Fruit fly (Drosophila melanogaster): ENCODE data around the gene CG14926.

The CG14926 gene

dm6 chr2L:11323917-11324316 lies 19.2 kb downstream of the CG14926 start (continued):
- peak; percentile 94 for TF ChIP-seq ey (GFP tag; optimal IDR thresholded peaks at IDR 0.05)
- TF ChIP-seq lola (GFP tag; optimal IDR thresholded peaks at IDR 0.05): no peak

- TF ChIP-seq tai (GFP tag; optimal IDR thresholded peaks at IDR 0.05): no peak
- no peak for TF ChIP-seq pan (optimal IDR thresholded peaks at IDR 0.05)
- no peak for TF ChIP-seq dmrt93B (GFP tag; optimal IDR thresholded peaks at IDR 0.05)
- no peak for TF ChIP-seq CG32264 (GFP tag; optimal IDR thresholded peaks at IDR 0.05)
- no peak for TF ChIP-seq Mio (GFP tag; optimal IDR thresholded peaks at IDR 0.05)
- no peak for TF ChIP-seq lola (GFP tag; optimal IDR thresholded peaks at IDR 0.05)
- no peak for TF ChIP-seq ey (GFP tag; optimal IDR thresholded peaks at IDR 0.05)
- TF ChIP-seq OdsH (GFP tag; optimal IDR thresholded peaks at IDR 0.05): no peak
- no peak for TF ChIP-seq Dif (GFP tag; optimal IDR thresholded peaks at IDR 0.05; ENCODE audit: partially characterized antibody)
- no peak for TF ChIP-seq sage (GFP tag; optimal IDR thresholded peaks at IDR 0.05)
- no peak for TF ChIP-seq CG9705 (GFP tag; optimal IDR thresholded peaks at IDR 0.05)
- TF ChIP-seq br (GFP tag; optimal IDR thresholded peaks at IDR 0.05): no peak
- no peak for TF ChIP-seq Jra (GFP tag; optimal IDR thresholded peaks at IDR 0.05)
- TF ChIP-seq usp (GFP tag; optimal IDR thresholded peaks at IDR 0.05): no peak
- no peak for TF ChIP-seq N (GFP tag; optimal IDR thresholded peaks at IDR 0.05)
- TF ChIP-seq brk (GFP tag; optimal IDR thresholded peaks at IDR 0.05): no peak
- TF ChIP-seq fru (GFP tag; optimal IDR thresholded peaks at IDR 0.05): no peak
These were observed 20.3 kb downstream of the CG14926 start for dm6 chr2L:11322800-11323199.

dm6 chr2L:11322115-11322514 lies 21.0 kb downstream of the CG14926 start:
- TF ChIP-seq HLH106 (tag; optimal IDR thresholded peaks at IDR 0.05): peak; percentile 16
- no peak for TF ChIP-seq dl (GFP tag; optimal IDR thresholded peaks at IDR 0.05; ENCODE audit: insufficient read depth in 1 of 2, partially characterized antibody in 2 of 2)

- no peak for TF ChIP-seq usp (GFP tag; optimal IDR thresholded peaks at IDR 0.05)
- TF ChIP-seq Jra (GFP tag; optimal IDR thresholded peaks at IDR 0.05): no peak
- no peak for TF ChIP-seq psq (GFP tag; optimal IDR thresholded peaks at IDR 0.05)
- TF ChIP-seq brk (GFP tag; optimal IDR thresholded peaks at IDR 0.05): no peak
- TF ChIP-seq foxo (GFP tag; optimal IDR thresholded peaks at IDR 0.05): no peak
- TF ChIP-seq sv (GFP tag; optimal IDR thresholded peaks at IDR 0.05): no peak
- TF ChIP-seq h (GFP tag; optimal IDR thresholded peaks at IDR 0.05): no peak
These were observed 23.9 kb downstream of the CG14926 start for dm6 chr2L:11319221-11319620.

- no peak for TF ChIP-seq dsf (GFP tag; optimal IDR thresholded peaks at IDR 0.05; ENCODE audit: borderline replicate concordance)
- no peak for TF ChIP-seq dl (GFP tag; optimal IDR thresholded peaks at IDR 0.05; ENCODE audit: insufficient read depth in 1 of 2, partially characterized antibody in 2 of 2)
- no peak for TF ChIP-seq Hr78 (GFP tag; optimal IDR thresholded peaks at IDR 0.05)
- no peak for TF ChIP-seq CrebA (GFP tag; optimal IDR thresholded peaks at IDR 0.05; ENCODE audit: borderline replicate concordance)
- no peak for TF ChIP-seq rgr (GFP tag; optimal IDR thresholded peaks at IDR 0.05)
These were observed 24.7 kb downstream of the CG14926 start for dm6 chr2L:11318464-11318863.

dm6 chr2L:11317655-11318278 lies 25.4 kb downstream of the CG14926 start:
- TF ChIP-seq brk (GFP tag; optimal IDR thresholded peaks at IDR 0.05) (no peak), ey (GFP tag; optimal IDR thresholded peaks at IDR 0.05) (no peak), foxo (GFP tag; optimal IDR thresholded peaks at IDR 0.05) (no peak), fru (GFP tag; optimal IDR thresholded peaks at IDR 0.05) (no peak), psq (GFP tag; optimal IDR thresholded peaks at IDR 0.05) (no peak), Hr78 (GFP tag; optimal IDR thresholded peaks at IDR 0.05) (no peak), br (GFP tag; optimal IDR thresholded peaks at IDR 0.05) (no peak), HLH106 (tag; optimal IDR thresholded peaks at IDR 0.05) (peak; percentile 13), h (GFP tag; optimal IDR thresholded peaks at IDR 0.05) (peak; percentile 6)

dm6 chr2L:11309806-11310205 lies 33.3 kb downstream of the CG14926 start:
- TF ChIP-seq lola (GFP tag; optimal IDR thresholded peaks at IDR 0.05) (no peak), Abd-B (GFP tag; optimal IDR thresholded peaks at IDR 0.05) (no peak), Sp1 (GFP tag; optimal IDR thresholded peaks at IDR 0.05) (no peak), OdsH (GFP tag; optimal IDR thresholded peaks at IDR 0.05) (no peak), psq (GFP tag; optimal IDR thresholded peaks at IDR 0.05) (no peak), h (GFP tag; optimal IDR thresholded peaks at IDR 0.05) (no peak), Rel (GFP tag; optimal IDR thresholded peaks at IDR 0.05) (no peak), Rel (tag; optimal IDR thresholded peaks at IDR 0.05) (no peak), sv (GFP tag; optimal IDR thresholded peaks at IDR 0.05) (no peak), brk (GFP tag; optimal IDR thresholded peaks at IDR 0.05) (no peak), jim (GFP tag; optimal IDR thresholded peaks at IDR 0.05) (no peak), CrebA (GFP tag; optimal IDR thresholded peaks at IDR 0.05; ENCODE audit: borderline replicate concordance) (no peak), Hr83 (GFP tag; optimal IDR thresholded peaks at IDR 0.05; ENCODE audit: poor library complexity, severe bottlenecking) (no peak), woc (GFP tag; optimal IDR thresholded peaks at IDR 0.05) (no peak), GATAd (GFP tag; optimal IDR thresholded peaks at IDR 0.05) (no peak), Jra (GFP tag; optimal IDR thresholded peaks at IDR 0.05) (no peak), Hnf4 (GFP tag; optimal IDR thresholded peaks at IDR 0.05) (no peak), usp (GFP tag; optimal IDR thresholded peaks at IDR 0.05) (no peak)
